Fruit fly (Drosophila melanogaster) whole organism, adult: ENCODE data around the gene beta-Man.

Experiments used
- CG11617 ChIP-seq: fragments of 200-800 bp; sonication (Bioruptor generic); optimal IDR thresholded peaks from 2 replicates; lab custom pipeline; 2017; ENCODE audit warnings: mild to moderate bottlenecking, missing biosample characterization, missing genetic modification reagents, missing genetic modification characterization
- CG12768 ChIP-seq: fragments of 200-800 bp; sonication (Bioruptor generic); optimal IDR thresholded peaks from 2 replicates; lab custom pipeline; 2017; ENCODE audit warnings: missing biosample characterization, missing genetic modification characterization, mild to moderate bottlenecking, moderate library complexity, missing genetic modification reagents
- CG14711 ChIP-seq: fragments of 200-800 bp; sonication (Bioruptor generic); optimal IDR thresholded peaks from 2 replicates; lab custom pipeline; 2018; ENCODE audit warnings: missing biosample characterization, mild to moderate bottlenecking, missing genetic modification characterization, moderate library complexity
- CG1620 ChIP-seq: fragments of 200-800 bp; sonication (Bioruptor generic); optimal IDR thresholded peaks from 2 replicates; lab custom pipeline; 2016; ENCODE audit warnings: missing biosample characterization, missing genetic modification characterization
- CG33017 ChIP-seq: fragments of 200-800 bp; sonication (Bioruptor generic); optimal IDR thresholded peaks from 2 replicates; lab custom pipeline; 2018; ENCODE audit warnings: missing biosample characterization, mild to moderate bottlenecking, missing genetic modification characterization, moderate library complexity
- CG5204 ChIP-seq: fragments of 200-800 bp; sonication (Bioruptor generic); optimal IDR thresholded peaks from 2 replicates; lab custom pipeline; 2016; ENCODE audit warnings: missing biosample characterization, missing genetic modification characterization
- CG7045 ChIP-seq: fragments of 200-800 bp; sonication (Bioruptor generic); optimal IDR thresholded peaks from 2 replicates; lab custom pipeline; 2017; ENCODE audit warnings: missing biosample characterization, mild to moderate bottlenecking, missing genetic modification characterization
- CG7101 ChIP-seq: fragments of 200-800 bp; sonication (Bioruptor generic); optimal IDR thresholded peaks from 2 replicates; lab custom pipeline; 2018; ENCODE audit warnings: missing biosample characterization, mild to moderate bottlenecking, missing genetic modification characterization, moderate library complexity
- Clk ChIP-seq: fragments of 200-800 bp; sonication (Bioruptor generic); optimal IDR thresholded peaks from 2 replicates; lab custom pipeline; 2017; ENCODE audit warnings: missing biosample characterization, missing genetic modification characterization
- Crg-1 ChIP-seq: fragments of 200-800 bp; sonication (Bioruptor generic); optimal IDR thresholded peaks from 2 replicates; lab custom pipeline; 2016; ENCODE audit warnings: missing biosample characterization, missing genetic modification characterization
- Hr96 ChIP-seq: fragments of 200-800 bp; sonication (Bioruptor generic); optimal IDR thresholded peaks from 2 replicates; lab custom pipeline; 2016; ENCODE audit warnings: missing biosample characterization, missing genetic modification characterization
- Mnt ChIP-seq: fragments of 200-800 bp; sonication (Bioruptor generic); optimal IDR thresholded peaks from 2 replicates; lab custom pipeline; 2016; ENCODE audit warnings: missing biosample characterization, mild to moderate bottlenecking, missing genetic modification characterization
- bab1 ChIP-seq: fragments of 200-800 bp; sonication (Bioruptor generic); optimal IDR thresholded peaks from 3 replicates; lab custom pipeline; 2019; ENCODE audit warnings: missing biosample characterization, mild to moderate bottlenecking, missing genetic modification characterization, moderate library complexity
- cic ChIP-seq: fragments of 200-800 bp; sonication (Bioruptor generic); optimal IDR thresholded peaks from 2 replicates; lab custom pipeline; 2017; ENCODE audit warnings: missing biosample characterization, mild to moderate bottlenecking, missing genetic modification characterization, moderate library complexity
- cnc ChIP-seq, 2 experiments: fragments of >200 bp; optimal IDR thresholded peaks; 2 replicates each; lab custom pipeline; 2017
- kay ChIP-seq: fragments of 200-800 bp; sonication (Bioruptor generic); peaks from one replicate; lab custom pipeline; 2016; ENCODE audit warnings: missing biosample characterization, missing genetic modification characterization, borderline replicate concordance
- ovo ChIP-seq: fragments of 200-800 bp; sonication (Bioruptor generic); optimal IDR thresholded peaks from 2 replicates; lab custom pipeline; 2016; ENCODE audit warnings: missing biosample characterization, missing genetic modification characterization
- pad ChIP-seq: fragments of 200-800 bp; sonication (Bioruptor generic); optimal IDR thresholded peaks from 3 replicates; lab custom pipeline; 2017; ENCODE audit warnings: missing biosample characterization, missing genetic modification characterization, mild to moderate bottlenecking, moderate library complexity, missing genetic modification reagents
- tj ChIP-seq: fragments of 200-800 bp; sonication (Bioruptor generic); optimal IDR thresholded peaks from 3 replicates; lab custom pipeline; 2017; ENCODE audit warnings: missing biosample characterization, mild to moderate bottlenecking, missing genetic modification characterization, moderate library complexity
- toe ChIP-seq: fragments of 200-800 bp; sonication (Bioruptor generic); optimal IDR thresholded peaks from 2 replicates; lab custom pipeline; 2016; ENCODE audit warnings: missing biosample characterization, missing genetic modification characterization

beta-Man gene

DNA sequence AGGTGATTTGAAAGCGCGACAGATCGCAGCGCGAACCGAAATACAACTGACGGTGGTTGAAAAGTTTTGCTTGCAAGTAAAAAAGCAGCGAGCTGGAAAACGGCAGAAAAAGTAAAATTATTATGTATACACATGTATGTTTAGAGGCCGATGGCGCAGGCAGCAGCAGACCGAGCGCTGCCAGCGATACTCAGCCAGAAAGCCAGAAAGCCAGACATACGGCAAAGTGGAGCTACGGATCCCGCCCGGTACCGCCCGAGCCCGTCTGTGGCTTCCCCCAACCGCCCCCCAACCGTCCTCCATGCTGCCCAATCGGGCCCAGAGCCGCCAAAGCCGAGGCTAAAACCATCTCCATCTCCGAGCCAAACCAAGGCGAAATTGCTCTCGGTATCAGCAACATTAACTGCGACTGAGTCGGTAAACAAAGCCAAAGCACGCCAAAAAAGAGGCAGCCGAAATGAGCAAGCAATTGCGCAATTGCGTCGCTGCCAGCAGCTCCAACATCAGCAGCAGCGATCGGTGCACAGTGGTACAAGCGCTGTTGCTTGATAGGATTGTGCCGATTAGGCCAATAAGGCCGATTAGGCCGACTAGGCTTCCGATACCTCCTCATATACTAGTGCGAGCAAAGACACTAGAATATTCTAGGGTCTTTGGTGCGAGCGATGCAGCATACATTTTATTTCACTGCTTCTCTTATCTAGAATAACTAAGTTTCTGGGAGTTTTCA, 18.4 kb downstream of the beta-Man start, which contains the start of gene CG14636:
TSS of gene CG14636 (minus strand) at position 51 of the 730 bp plus-strand sequence.
- TF ChIP-seq CG14711 (tag; lab: Kevin White, UChicago) (no peak), tj (GFP tag; lab: Kevin White, UChicago) (no peak), Hr96 (GFP tag; lab: Kevin White, UChicago) (no peak), CG7101 (tag; lab: Kevin White, UChicago) (no peak), CG7045 (GFP tag; lab: Kevin White, UChicago) (no peak), bab1 (GFP tag; lab: Kevin White, UChicago) (no peak), CG33017 (tag; lab: Kevin White, UChicago) (no peak), CG5204 (GFP tag; lab: Kevin White, UChicago) (no peak), Crg-1 (GFP tag; lab: Kevin White, UChicago) (no peak), toe (GFP tag; lab: Kevin White, UChicago) (no peak), CG11617 (GFP tag; lab: Kevin White, UChicago) (no peak)

- TF ChIP-seq Crg-1 (GFP tag; lab: Kevin White, UChicago) = no peak
- no peak for TF ChIP-seq Clk (GFP tag; lab: Kevin White, UChicago)
- no peak for TF ChIP-seq CG14711 (tag; lab: Kevin White, UChicago)
- TF ChIP-seq CG7101 (tag; lab: Kevin White, UChicago) = no peak
- no peak for TF ChIP-seq CG12768 (GFP tag; lab: Kevin White, UChicago)
- no peak for TF ChIP-seq Mnt (GFP tag; lab: Kevin White, UChicago)
- TF ChIP-seq CG1620 = no peak
- no peak for TF ChIP-seq cic
- TF ChIP-seq CG33017 (tag; lab: Kevin White, UChicago) = no peak
- TF ChIP-seq pad (GFP tag; lab: Kevin White, UChicago) = no peak
Measured at dm6 chr3R:4220030-4220429, 23.0 kb downstream of the beta-Man start, which contains the start of gene CG31516. Gene CG31516, minus strand, starts transcription at chr3R:4220130.

DNA sequence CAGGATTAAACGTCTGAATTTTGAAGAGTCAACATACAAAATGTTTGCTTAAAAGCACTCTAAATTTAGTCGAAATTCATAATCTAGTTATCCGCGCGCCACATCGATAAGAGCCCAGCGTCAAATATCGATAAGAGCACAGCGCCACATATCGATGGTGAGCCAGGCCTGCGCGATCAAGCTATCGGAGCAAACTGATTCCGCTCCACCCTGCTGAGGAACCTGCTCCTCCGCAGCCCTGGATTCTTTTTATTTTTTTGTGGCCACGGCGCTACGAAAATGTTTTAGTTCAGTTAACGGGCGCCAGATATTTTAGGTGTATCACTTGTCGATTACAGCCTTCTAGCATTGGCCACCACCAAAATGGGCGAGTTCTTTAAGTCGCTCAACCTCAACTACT, 23.8 kb downstream of the beta-Man start:
- TF ChIP-seq tj (GFP tag; lab: Kevin White, UChicago) = no peak
- no peak for TF ChIP-seq CG14711 (tag; lab: Kevin White, UChicago)
- TF ChIP-seq CG7045 (GFP tag; lab: Kevin White, UChicago) = no peak
- no peak for TF ChIP-seq kay
- TF ChIP-seq bab1 (GFP tag; lab: Kevin White, UChicago) = peak; percentile 79
- TF ChIP-seq CG1620 = peak; percentile 38
- no peak for TF ChIP-seq Mnt (GFP tag; lab: Kevin White, UChicago)
- TF ChIP-seq Hr96 (GFP tag; lab: Kevin White, UChicago) = peak; percentile 27
- TF ChIP-seq cic = peak; percentile 23
- TF ChIP-seq toe (GFP tag; lab: Kevin White, UChicago) = no peak
- no peak for TF ChIP-seq Crg-1 (GFP tag; lab: Kevin White, UChicago)
- TF ChIP-seq CG33017 (tag; lab: Kevin White, UChicago) = no peak
- no peak for TF ChIP-seq CG5204 (GFP tag; lab: Kevin White, UChicago)
- TF ChIP-seq pad (GFP tag; lab: Kevin White, UChicago) = no peak
- TF ChIP-seq CG7101 (tag; lab: Kevin White, UChicago) = peak; percentile 30
- no peak for TF ChIP-seq cnc (optimal IDR thresholded peaks at IDR 0.05; lab: Kevin White, UChicago)
- TF ChIP-seq CG11617 (GFP tag; lab: Kevin White, UChicago) = peak; percentile 16
- TF ChIP-seq ovo (GFP tag; lab: Kevin White, UChicago) = no peak
- TF ChIP-seq CG12768 (GFP tag; lab: Kevin White, UChicago) = no peak
- no peak for TF ChIP-seq Clk (GFP tag; lab: Kevin White, UChicago)

DNA sequence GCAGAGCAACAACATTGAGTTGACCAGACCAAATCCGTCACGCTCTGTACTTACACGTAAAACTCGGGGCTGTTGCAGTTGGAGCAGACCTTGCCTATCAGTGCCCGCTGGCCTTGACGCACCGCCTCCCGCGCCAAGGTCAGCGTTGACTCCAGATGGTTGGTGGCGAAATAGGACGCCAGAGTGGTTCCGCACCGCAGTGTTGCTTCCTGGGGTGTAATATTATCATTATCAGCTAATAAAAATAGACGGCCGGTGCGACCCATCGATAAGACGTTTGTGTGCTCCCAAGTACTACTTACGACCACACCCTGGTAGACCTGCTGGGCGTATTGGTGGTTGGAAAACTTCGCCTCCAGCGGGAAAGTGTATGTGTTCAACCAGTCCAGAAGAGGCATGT, 31.4 kb downstream of the beta-Man start:
- TF ChIP-seq CG33017 (tag; lab: Kevin White, UChicago) = no peak
- no peak for TF ChIP-seq ovo (GFP tag; lab: Kevin White, UChicago)
- no peak for TF ChIP-seq CG1620
- no peak for TF ChIP-seq toe (GFP tag; lab: Kevin White, UChicago)
- no peak for TF ChIP-seq kay
- TF ChIP-seq CG11617 (GFP tag; lab: Kevin White, UChicago) = no peak
- no peak for TF ChIP-seq CG7101 (tag; lab: Kevin White, UChicago)
- TF ChIP-seq Clk (GFP tag; lab: Kevin White, UChicago) = no peak
- TF ChIP-seq CG7045 (GFP tag; lab: Kevin White, UChicago) = no peak
- no peak for TF ChIP-seq cic
- no peak for TF ChIP-seq bab1 (GFP tag; lab: Kevin White, UChicago)

dm6 chr3R:4229137-4229764, 32.2 kb downstream of the beta-Man start, which contains the start of gene DhpD:
Gene DhpD, minus strand, starts transcription at chr3R:4229238.
- peak; percentile 88 for TF ChIP-seq CG7101 (tag; lab: Kevin White, UChicago)
- TF ChIP-seq toe (GFP tag; lab: Kevin White, UChicago) = peak; percentile 83
- peak; percentile 77 for TF ChIP-seq CG14711 (tag; lab: Kevin White, UChicago)
- TF ChIP-seq cnc (optimal IDR thresholded peaks at IDR 0.05; lab: Kevin White, UChicago) = no peak
- TF ChIP-seq Mnt (GFP tag; lab: Kevin White, UChicago) = peak; percentile 71
- peak; percentile 82 for TF ChIP-seq CG11617 (GFP tag; lab: Kevin White, UChicago)
- peak; percentile 71 for TF ChIP-seq pad (GFP tag; lab: Kevin White, UChicago)
- peak; percentile 38 for TF ChIP-seq Clk (GFP tag; lab: Kevin White, UChicago)
- peak; percentile 36 for TF ChIP-seq Crg-1 (GFP tag; lab: Kevin White, UChicago)
- peak; percentile 80 for TF ChIP-seq CG12768 (GFP tag; lab: Kevin White, UChicago)
- peak; percentile 91 for TF ChIP-seq bab1 (GFP tag; lab: Kevin White, UChicago)
- TF ChIP-seq cic = no peak
- peak; percentile 55 for TF ChIP-seq ovo (GFP tag; lab: Kevin White, UChicago)
- no peak for TF ChIP-seq kay
- peak; percentile 77 for TF ChIP-seq Hr96 (GFP tag; lab: Kevin White, UChicago)
- TF ChIP-seq CG33017 (tag; lab: Kevin White, UChicago) = peak; percentile 79
- peak; percentile 51 for TF ChIP-seq tj (GFP tag; lab: Kevin White, UChicago)
- peak; percentile 75 for TF ChIP-seq CG7045 (GFP tag; lab: Kevin White, UChicago)
- TF ChIP-seq CG1620 = peak; percentile 80
- TF ChIP-seq CG5204 (GFP tag; lab: Kevin White, UChicago) = peak; percentile 82
